Worm (Caenorhabditis elegans) whole organism, L4 larva: ENCODE data around the gene C46H3.2.

Source experiments
- ces-1 ChIP-seq: fragments of 150-350 bp; sonication (generic microtip); optimal IDR thresholded peaks from 4 replicates; lab custom pipeline; 2014; ENCODE audit warnings: missing biosample characterization, missing genetic modification reagents, missing genetic modification characterization
- ctbp-1 ChIP-seq: fragments of 200-800 bp; sonication (Bioruptor generic); IDR thresholded peaks from 2 replicates; pipeline ENCODE4 v1.3.6; 2022; ENCODE audit warnings: missing genetic modification reagents, missing genetic modification characterization, missing compliant biosample characterization
- daf-16 ChIP-seq, 3 experiments: sonication (generic microtip); optimal IDR thresholded peaks; 2 replicates each; lab custom pipeline; 2016 to 2017; ENCODE audit warnings: missing genetic modification characterization in 3 of 3, missing genetic modification reagents in 3 of 3, mild to moderate bottlenecking in 2 of 3, missing compliant biosample characterization in 2 of 3, missing biosample characterization in 1 of 3, moderate library complexity in 1 of 3
- dpl-1 ChIP-seq: fragments of 150-350 bp; optimal IDR thresholded peaks from 2 replicates; lab custom pipeline; 2014; ENCODE audit warnings: missing biosample characterization, missing genetic modification reagents, missing genetic modification characterization
- hif-1 ChIP-seq, 2 experiments: sonication (generic microtip); optimal IDR thresholded peaks; 2 replicates each; lab custom pipeline; 2016 to 2017; ENCODE audit warnings: missing compliant biosample characterization in 2 of 2, missing genetic modification characterization in 2 of 2, missing genetic modification reagents in 2 of 2, missing genotype in 2 of 2, mild to moderate bottlenecking in 1 of 2
- lin-39 ChIP-seq: fragments of 150-350 bp; optimal IDR thresholded peaks from 2 replicates; lab custom pipeline; 2014; ENCODE audit warnings: missing biosample characterization, missing genetic modification reagents, missing genetic modification characterization
- unc-62 ChIP-seq, 3 experiments: fragments of 150-350 bp in 1 of 3; sonication (generic microtip); optimal IDR thresholded peaks in 2 of 3; peaks in 1 of 3; 1 replicate in 1 of 3; 2 replicates in 2 of 3; lab custom pipeline; 2014 to 2017; ENCODE audit warnings: missing biosample characterization in 3 of 3, missing genetic modification characterization in 3 of 3, missing genetic modification reagents in 3 of 3, missing genotype in 1 of 3

ce11 chrX:1242763-1243162 is 12.2 kb upstream of the C46H3.2 start:
- no peak for TF ChIP-seq unc-62 (GFP tag; optimal IDR thresholded peaks at IDR 0.05 in 1 of 2; lab: Kevin White, UChicago)
- no peak for TF ChIP-seq unc-62 (tag; optimal IDR thresholded peaks at IDR 0.05; lab: Kevin White, UChicago)
- TF ChIP-seq daf-16 (GFP tag; optimal IDR thresholded peaks at IDR 0.05; lab: Kevin White, UChicago): no peak
- TF ChIP-seq daf-16 (tag; optimal IDR thresholded peaks at IDR 0.05; lab: Kevin White, UChicago): no peak
- no peak for TF ChIP-seq ctbp-1 (GFP tag; lab: Robert Waterston, UW)
- TF ChIP-seq dpl-1 (GFP tag; lab: Kevin White, UChicago): no peak
- TF ChIP-seq ces-1 (GFP tag; lab: Kevin White, UChicago): no peak
- TF ChIP-seq lin-39: no peak
- TF ChIP-seq hif-1 (tag; optimal IDR thresholded peaks at IDR 0.05; lab: Kevin White, UChicago): no peak
